Worm (Caenorhabditis elegans) whole organism, young adult: ENCODE results near the gene F38B6.2.

Source experiments
- B0261.1 ChIP-seq: sonication (generic microtip); optimal IDR thresholded peaks from 2 replicates; lab custom pipeline; 2016; ENCODE audit warnings: mild to moderate bottlenecking, missing genetic modification characterization, moderate library complexity, missing compliant biosample characterization
- B0336.3 ChIP-seq: fragments of 200-800 bp; sonication (Bioruptor generic); IDR thresholded peaks from 2 replicates; pipeline ENCODE4 v1.3.6; 2022; ENCODE audit warnings: missing genetic modification characterization, missing compliant biosample characterization
- C17E4.6 ChIP-seq: fragments of 200-800 bp; sonication (Bioruptor generic); IDR thresholded peaks from 2 replicates; pipeline ENCODE4 v1.3.6; 2022; ENCODE audit warnings: missing genetic modification reagents, missing genetic modification characterization, missing compliant biosample characterization
- D2030.7 ChIP-seq: fragments of 200-800 bp; sonication (Bioruptor generic); IDR thresholded peaks from 2 replicates; pipeline ENCODE4 v1.3.6; 2022; ENCODE audit warnings: missing genetic modification reagents, missing genetic modification characterization, missing compliant biosample characterization
- F22D6.2 ChIP-seq: sonication (generic microtip); optimal IDR thresholded peaks from 2 replicates; lab custom pipeline; 2016; ENCODE audit warnings: mild to moderate bottlenecking, missing genetic modification characterization, missing compliant biosample characterization
- F37B4.10 ChIP-seq: fragments of 200-800 bp; sonication (Bioruptor generic); IDR thresholded peaks from 2 replicates; pipeline ENCODE4 v1.3.6; 2022; ENCODE audit warnings: missing genetic modification characterization, missing compliant biosample characterization
- F49E8.2 ChIP-seq: sonication (generic microtip); optimal IDR thresholded peaks from 3 replicates; lab custom pipeline; 2017; ENCODE audit warnings: missing genetic modification characterization, mild to moderate bottlenecking, missing compliant biosample characterization, antibody characterized with exemption, moderate library complexity; ENCODE audit not compliant: insufficient read depth
- F52B5.7 ChIP-seq: sonication (generic microtip); optimal IDR thresholded peaks from 2 replicates; lab custom pipeline; 2016; ENCODE audit warnings: mild to moderate bottlenecking, missing genetic modification characterization, missing compliant biosample characterization
- F57A8.1 ChIP-seq: fragments of 200-800 bp; sonication (Bioruptor generic); optimal IDR thresholded peaks from 2 replicates; lab custom pipeline; 2018; ENCODE audit warnings: mild to moderate bottlenecking, missing genetic modification characterization, moderate library complexity, missing compliant biosample characterization
- T07F8.4 ChIP-seq: sonication (generic microtip); optimal IDR thresholded peaks from 2 replicates; lab custom pipeline; 2016; ENCODE audit warnings: mild to moderate bottlenecking, missing genetic modification characterization, moderate library complexity, missing compliant biosample characterization
- Y53F4B.3 ChIP-seq: fragments of 200-800 bp; sonication (Bioruptor generic); IDR thresholded peaks from 2 replicates; pipeline ENCODE4 v1.3.6; 2022; ENCODE audit warnings: missing genetic modification reagents, missing genetic modification characterization, missing compliant biosample characterization
- Y53G8AR.9 ChIP-seq: fragments of 200-800 bp; sonication (Bioruptor generic); conservative IDR thresholded peaks from 2 replicates; pipeline ENCODE4 v1.3.6; 2022; ENCODE audit warnings: missing genetic modification reagents, missing genetic modification characterization, missing compliant biosample characterization
- Y67H2A.10 ChIP-seq: fragments of 200-800 bp; sonication (Bioruptor generic); conservative IDR thresholded peaks from 2 replicates; pipeline ENCODE4 v1.3.6; 2022; ENCODE audit warnings: missing genetic modification reagents, missing genetic modification characterization, missing compliant biosample characterization
- akir-1 ChIP-seq: fragments of 200-800 bp; sonication (Bioruptor generic); optimal IDR thresholded peaks from 2 replicates; lab custom pipeline; 2018; ENCODE audit warnings: mild to moderate bottlenecking, missing genetic modification characterization, moderate library complexity, missing compliant biosample characterization
- aptf-2 ChIP-seq: fragments of 200-800 bp; sonication (Bioruptor generic); conservative IDR thresholded peaks from 2 replicates; pipeline ENCODE4 v1.3.6; 2022; ENCODE audit warnings: missing genetic modification reagents, missing genetic modification characterization, missing compliant biosample characterization
- atf-7 ChIP-seq: sonication (generic microtip); optimal IDR thresholded peaks from 2 replicates; lab custom pipeline; 2017; ENCODE audit warnings: mild to moderate bottlenecking, missing genetic modification characterization, missing compliant biosample characterization
- attf-5 ChIP-seq: fragments of 200-800 bp; sonication (Bioruptor generic); optimal IDR thresholded peaks from 2 replicates; lab custom pipeline; 2018; ENCODE audit warnings: mild to moderate bottlenecking, missing genetic modification characterization, missing compliant biosample characterization
- attf-6 ChIP-seq: fragments of 200-800 bp; sonication (Bioruptor generic); IDR thresholded peaks from 2 replicates; pipeline ENCODE4 v1.3.6; 2022; ENCODE audit warnings: missing genetic modification reagents, missing genetic modification characterization, missing compliant biosample characterization
- cebp-2 ChIP-seq: fragments of 200-800 bp; sonication (Bioruptor generic); IDR thresholded peaks from 2 replicates; pipeline ENCODE4 v1.3.6; 2022; ENCODE audit warnings: missing genetic modification characterization, missing compliant biosample characterization
- ceh-100 ChIP-seq: fragments of 200-800 bp; sonication (Bioruptor generic); IDR thresholded peaks from 2 replicates; pipeline ENCODE4 v1.3.6; 2022; ENCODE audit warnings: missing genetic modification reagents, missing genetic modification characterization, missing compliant biosample characterization
- ceh-40 ChIP-seq: fragments of 200-800 bp; sonication (Bioruptor generic); IDR thresholded peaks from 2 replicates; pipeline ENCODE4 v1.3.6; 2022; ENCODE audit warnings: missing genetic modification characterization, missing compliant biosample characterization
- die-1 ChIP-seq: sonication (generic microtip); optimal IDR thresholded peaks from 2 replicates; lab custom pipeline; 2016; ENCODE audit warnings: missing genotype, mild to moderate bottlenecking, missing genetic modification characterization, missing compliant biosample characterization
- dpff-1 ChIP-seq: sonication (generic microtip); optimal IDR thresholded peaks from 2 replicates; lab custom pipeline; 2017; ENCODE audit warnings: mild to moderate bottlenecking, missing genetic modification characterization, missing compliant biosample characterization
- egl-44 ChIP-seq: fragments of 200-800 bp; sonication (Bioruptor generic); IDR thresholded peaks from 2 replicates; pipeline ENCODE4 v1.3.6; 2022; ENCODE audit warnings: missing genetic modification reagents, missing genetic modification characterization, missing compliant biosample characterization
- ekl-4 ChIP-seq: fragments of 200-800 bp; sonication (Bioruptor generic); IDR thresholded peaks from 2 replicates; pipeline ENCODE4 v1.3.6; 2022; ENCODE audit warnings: missing genetic modification reagents, missing genetic modification characterization, missing compliant biosample characterization
- hlh-26 ChIP-seq: fragments of 200-800 bp; sonication (Bioruptor generic); conservative IDR thresholded peaks from 2 replicates; pipeline ENCODE4 v1.3.6; 2022; ENCODE audit warnings: missing genetic modification reagents, missing genetic modification characterization, missing compliant biosample characterization
- hmg-20 ChIP-seq: fragments of 200-800 bp; sonication (Bioruptor generic); IDR thresholded peaks from 2 replicates; pipeline ENCODE4 v1.3.6; 2022; ENCODE audit warnings: missing genetic modification reagents, missing genetic modification characterization, missing compliant biosample characterization
- lin-40 ChIP-seq: sonication (generic microtip); optimal IDR thresholded peaks from 2 replicates; lab custom pipeline; 2016; ENCODE audit warnings: missing genetic modification characterization, mild to moderate bottlenecking, missing compliant biosample characterization, missing genotype, missing genetic modification reagents
- lsy-27 ChIP-seq: sonication (generic microtip); optimal IDR thresholded peaks from 2 replicates; lab custom pipeline; 2017; ENCODE audit warnings: missing genetic modification characterization, mild to moderate bottlenecking, missing compliant biosample characterization, antibody characterized with exemption, missing genotype, borderline replicate concordance; ENCODE audit not compliant: insufficient read depth
- madf-10 ChIP-seq: sonication (generic microtip); optimal IDR thresholded peaks from 2 replicates; lab custom pipeline; 2016; ENCODE audit warnings: mild to moderate bottlenecking, missing genetic modification characterization, missing compliant biosample characterization
- madf-3 ChIP-seq: fragments of 200-800 bp; sonication (Bioruptor generic); IDR thresholded peaks from 2 replicates; pipeline ENCODE4 v1.3.6; 2022; ENCODE audit warnings: missing genetic modification reagents, missing genetic modification characterization, missing compliant biosample characterization
- nfya-2 ChIP-seq: fragments of 200-800 bp; sonication (Bioruptor generic); IDR thresholded peaks from 2 replicates; pipeline ENCODE4 v1.3.6; 2022; ENCODE audit warnings: missing genetic modification reagents, missing genetic modification characterization, missing compliant biosample characterization
- nhr-179 ChIP-seq: sonication (generic microtip); optimal IDR thresholded peaks from 2 replicates; lab custom pipeline; 2016; ENCODE audit warnings: mild to moderate bottlenecking, missing genetic modification characterization, missing compliant biosample characterization
- rec-8 ChIP-seq, 2 experiments: sonication (generic microtip); optimal IDR thresholded peaks; 2 replicates each; lab custom pipeline; 2016; ENCODE audit warnings: mild to moderate bottlenecking in 2 of 2, missing genetic modification characterization in 2 of 2, missing genetic modification reagents in 2 of 2, missing genotype in 2 of 2, missing biosample characterization in 1 of 2, missing compliant biosample characterization in 1 of 2, moderate library complexity in 1 of 2
- rpc-1 ChIP-seq, 2 experiments: fragments of 150-350 bp in 1 of 2; sonication (generic microtip) in 1 of 2; optimal IDR thresholded peaks; 2 replicates each; lab custom pipeline; 2014 to 2018; ENCODE audit warnings: missing biosample characterization in 1 of 2, missing genetic modification characterization in 1 of 2, missing genetic modification reagents in 1 of 2, missing genotype in 1 of 2
- sdz-38 ChIP-seq: sonication (generic microtip); optimal IDR thresholded peaks from 2 replicates; lab custom pipeline; 2016; ENCODE audit warnings: missing genotype, missing genetic modification characterization, missing compliant biosample characterization
- snpc-1.3 ChIP-seq: sonication (generic microtip); optimal IDR thresholded peaks from 2 replicates; lab custom pipeline; 2017; ENCODE audit warnings: missing genetic modification characterization, mild to moderate bottlenecking, missing compliant biosample characterization, antibody characterized with exemption, moderate library complexity, missing genotype, missing genetic modification reagents; ENCODE audit not compliant: insufficient read depth
- snpc-4 ChIP-seq, 5 experiments: fragments of 150-350 bp in 1 of 5; sonication (generic microtip) in 4 of 5; optimal IDR thresholded peaks; 2 replicates each; lab custom pipeline; 2014 to 2018; ENCODE audit warnings: missing genetic modification characterization in 5 of 5, missing biosample characterization in 3 of 5, antibody characterized with exemption in 2 of 5, mild to moderate bottlenecking in 2 of 5, missing compliant biosample characterization in 2 of 5, missing genotype in 2 of 5, moderate library complexity in 2 of 5, missing genetic modification reagents in 1 of 5
- somi-1 ChIP-seq: fragments of 200-800 bp; sonication (Bioruptor generic); optimal IDR thresholded peaks from 2 replicates; lab custom pipeline; 2018; ENCODE audit warnings: mild to moderate bottlenecking, missing genetic modification characterization, missing compliant biosample characterization
- tbp1 ChIP-seq: fragments of 200-800 bp; sonication (Bioruptor generic); optimal IDR thresholded peaks from 2 replicates; lab custom pipeline; 2018; ENCODE audit warnings: mild to moderate bottlenecking, missing genetic modification characterization, missing compliant biosample characterization
- tbx-9 ChIP-seq: sonication (generic microtip); optimal IDR thresholded peaks from 2 replicates; lab custom pipeline; 2016; ENCODE audit warnings: borderline replicate concordance, missing genetic modification characterization, inconsistent platforms, missing compliant biosample characterization
- xnd-1 ChIP-seq: sonication (generic microtip); optimal IDR thresholded peaks from 2 replicates; lab custom pipeline; 2016; ENCODE audit warnings: missing genotype, missing genetic modification reagents, missing genetic modification characterization, missing compliant biosample characterization
- zfh-2 ChIP-seq: fragments of 200-800 bp; sonication (Bioruptor generic); conservative IDR thresholded peaks from 2 replicates; pipeline ENCODE4 v1.3.6; 2022; ENCODE audit warnings: missing genetic modification reagents, missing genetic modification characterization, missing compliant biosample characterization
- ztf-6 ChIP-seq: fragments of 200-800 bp; sonication (Bioruptor generic); IDR thresholded peaks from 2 replicates; pipeline ENCODE4 v1.3.6; 2022; ENCODE audit warnings: missing genetic modification reagents, missing genetic modification characterization, missing compliant biosample characterization

The F38B6.2 gene

ce11 chrX:6747906-6748356, 49.6 kb downstream of the F38B6.2 start (continued):
- TF ChIP-seq rpc-1 (optimal IDR thresholded peaks at IDR 0.05; lab: Kevin White, UChicago) (no peak), rpc-1 (tag; optimal IDR thresholded peaks at IDR 0.05; lab: Kevin White, UChicago) (no peak), ceh-40 (GFP tag; lab: Robert Waterston, UW) (no peak), F22D6.2 (tag; lab: Kevin White, UChicago) (no peak), snpc-1.3 (tag; lab: Kevin White, UChicago) (no peak), ceh-100 (no peak), rec-8 (tag; optimal IDR thresholded peaks at IDR 0.05; lab: Kevin White, UChicago) (no peak), egl-44 (GFP tag; lab: Robert Waterston, UW) (no peak), ztf-6 (no peak), die-1 (tag; lab: Kevin White, UChicago) (no peak), nhr-179 (tag; lab: Kevin White, UChicago) (no peak), madf-3 (no peak), Y53G8AR.9 (GFP tag; lab: Robert Waterston, UW) (no peak; the same call in 1 of the 2 replicates), akir-1 (GFP tag; lab: Kevin White, UChicago) (no peak), dpff-1 (tag; lab: Kevin White, UChicago) (no peak), lin-40 (tag; lab: Kevin White, UChicago) (peak; percentile 61), cebp-2 (GFP tag; lab: Robert Waterston, UW) (no peak), attf-6 (GFP tag; lab: Robert Waterston, UW) (no peak), snpc-4 (GFP tag; optimal IDR thresholded peaks at IDR 0.05; lab: Kevin White, UChicago) (no peak), snpc-4 (tag; optimal IDR thresholded peaks at IDR 0.05; lab: Kevin White, UChicago) (peak in 1 of 4 experiments; percentile 3), Y67H2A.10 (no peak), xnd-1 (tag; lab: Kevin White, UChicago) (no peak), zfh-2 (GFP tag; lab: Robert Waterston, UW) (peak; percentile 68), attf-5 (GFP tag; lab: Kevin White, UChicago) (peak; percentile 52), C17E4.6 (no peak), lsy-27 (tag; lab: Kevin White, UChicago) (no peak), tbx-9 (tag; lab: Kevin White, UChicago) (no peak), B0261.1 (tag; lab: Kevin White, UChicago) (no peak), T07F8.4 (tag; lab: Kevin White, UChicago) (no peak), aptf-2 (no peak), F52B5.7 (tag; lab: Kevin White, UChicago) (no peak), nfya-2 (GFP tag; lab: Robert Waterston, UW) (no peak), sdz-38 (no peak), F57A8.1 (no peak), Y53F4B.3 (no peak), hlh-26 (no peak), madf-10 (tag; lab: Kevin White, UChicago) (no peak), F49E8.2 (tag; lab: Kevin White, UChicago) (no peak), hmg-20 (GFP tag; lab: Robert Waterston, UW) (no peak), atf-7 (tag; lab: Kevin White, UChicago) (peak; percentile 71), somi-1 (no peak), tbp1 (peak; percentile 36), D2030.7 (GFP tag; lab: Robert Waterston, UW) (no peak), ekl-4 (GFP tag; lab: Robert Waterston, UW) (no peak), B0336.3 (GFP tag; lab: Robert Waterston, UW) (peak; percentile 40; the same call in 1 of the 2 replicates), F37B4.10 (GFP tag; lab: Robert Waterston, UW) (no peak)
